Fruit fly (Drosophila melanogaster) whole organism, embryonic: ENCODE data around the gene Tep4.

Experiments used
- Aef1 ChIP-seq: fragments of 200-800 bp; sonication (Bioruptor generic); IDR thresholded peaks from 3 replicates; pipeline ENCODE4 v1.3.6; 2022; ENCODE audit warnings: missing biosample characterization, missing genetic modification characterization
- Bteb2 ChIP-seq: fragments of 200-800 bp; sonication (Bioruptor generic); optimal IDR thresholded peaks from 2 replicates; lab custom pipeline; 2016; ENCODE audit warnings: missing biosample characterization, missing genetic modification characterization
- CG10274 ChIP-seq: fragments of 200-800 bp; sonication (Bioruptor generic); optimal IDR thresholded peaks from 3 replicates; lab custom pipeline; 2017; ENCODE audit warnings: missing biosample characterization, mild to moderate bottlenecking, missing genetic modification characterization
- CG11560 ChIP-seq: fragments of 200-800 bp; sonication (Bioruptor generic); IDR thresholded peaks from 3 replicates; pipeline ENCODE4 v1.3.6; 2022; ENCODE audit warnings: missing biosample characterization, missing genetic modification characterization
- CG12071 ChIP-seq: fragments of 200-800 bp; sonication (Bioruptor generic); optimal IDR thresholded peaks from 3 replicates; lab custom pipeline; 2018; ENCODE audit warnings: missing biosample characterization, mild to moderate bottlenecking, missing genetic modification characterization
- CG12104 ChIP-seq: fragments of 200-800 bp; sonication (Bioruptor generic); optimal IDR thresholded peaks from 3 replicates; lab custom pipeline; 2016; ENCODE audit warnings: missing biosample characterization, missing genetic modification characterization
- CG12299 ChIP-seq: fragments of 200-800 bp; sonication (Bioruptor generic); optimal IDR thresholded peaks from 2 replicates; lab custom pipeline; 2018; ENCODE audit warnings: missing biosample characterization, mild to moderate bottlenecking, missing genetic modification characterization
- CG13123 ChIP-seq: fragments of 200-800 bp; sonication (Bioruptor generic); optimal IDR thresholded peaks from 2 replicates; lab custom pipeline; 2016; ENCODE audit warnings: missing biosample characterization, missing genetic modification characterization
- CG14667 ChIP-seq: fragments of 200-800 bp; sonication (Bioruptor generic); IDR thresholded peaks from 2 replicates; pipeline ENCODE4 v1.3.6; 2022; ENCODE audit warnings: missing biosample characterization, missing genetic modification characterization
- CG15601 ChIP-seq: fragments of 200-800 bp; sonication (Bioruptor generic); optimal IDR thresholded peaks from 3 replicates; lab custom pipeline; 2019; ENCODE audit warnings: missing biosample characterization, mild to moderate bottlenecking, missing genetic modification characterization, moderate library complexity
- CG1603 ChIP-seq: fragments of 200-800 bp; sonication (Bioruptor generic); optimal IDR thresholded peaks from 2 replicates; lab custom pipeline; 2019; ENCODE audit warnings: missing biosample characterization, mild to moderate bottlenecking, missing genetic modification characterization, moderate library complexity
- CG17361 ChIP-seq: fragments of 200-800 bp; sonication (Bioruptor generic); IDR thresholded peaks from 3 replicates; pipeline ENCODE4 v1.3.6; 2022; ENCODE audit warnings: missing biosample characterization, missing genetic modification characterization
- CG17385 ChIP-seq: fragments of 200-800 bp; sonication (Bioruptor generic); optimal IDR thresholded peaks from 3 replicates; lab custom pipeline; 2018; ENCODE audit warnings: missing biosample characterization, mild to moderate bottlenecking, missing genetic modification characterization
- CG2875 ChIP-seq: fragments of 200-800 bp; sonication (Bioruptor generic); optimal IDR thresholded peaks from 2 replicates; lab custom pipeline; 2017; ENCODE audit warnings: missing biosample characterization, mild to moderate bottlenecking, missing genetic modification characterization, missing genetic modification reagents
- CG31441 ChIP-seq: fragments of 200-800 bp; sonication (Bioruptor generic); IDR thresholded peaks from 2 replicates; pipeline ENCODE4 v1.3.6; 2022; ENCODE audit warnings: missing biosample characterization, missing genetic modification characterization
- CG3163 ChIP-seq: fragments of 200-800 bp; sonication (Bioruptor generic); optimal IDR thresholded peaks from 3 replicates; lab custom pipeline; 2016; ENCODE audit warnings: missing biosample characterization, missing genetic modification characterization
- CG3847 ChIP-seq: fragments of 200-800 bp; sonication (Bioruptor generic); IDR thresholded peaks from 2 replicates; pipeline ENCODE4 v1.3.6; 2022; ENCODE audit warnings: missing biosample characterization, missing genetic modification characterization
- CG4404 ChIP-seq: fragments of 200-800 bp; sonication (Bioruptor generic); IDR thresholded peaks from 2 replicates; pipeline ENCODE4 v1.3.6; 2022; ENCODE audit warnings: missing biosample characterization, missing genetic modification characterization
- CG4707 ChIP-seq: fragments of 200-800 bp; sonication (Bioruptor generic); optimal IDR thresholded peaks from 2 replicates; lab custom pipeline; 2018; ENCODE audit warnings: missing biosample characterization, mild to moderate bottlenecking, missing genetic modification characterization, moderate library complexity
- CG4820 ChIP-seq: fragments of 200-800 bp; sonication (Bioruptor generic); optimal IDR thresholded peaks from 3 replicates; lab custom pipeline; 2016; ENCODE audit warnings: missing biosample characterization, missing genetic modification characterization
- CG7271 ChIP-seq: fragments of 200-800 bp; sonication (Bioruptor generic); optimal IDR thresholded peaks from 2 replicates; lab custom pipeline; 2018; ENCODE audit warnings: missing biosample characterization, mild to moderate bottlenecking, missing genetic modification characterization, moderate library complexity
- CG8924 ChIP-seq: fragments of 200-800 bp; optimal IDR thresholded peaks from 3 replicates; lab custom pipeline; 2019; ENCODE audit warnings: missing biosample characterization, mild to moderate bottlenecking, missing genetic modification characterization, moderate library complexity
- CHES-1-like ChIP-seq: fragments of 200-800 bp; sonication (Bioruptor generic); optimal IDR thresholded peaks from 2 replicates; lab custom pipeline; 2016; ENCODE audit warnings: missing biosample characterization, missing genetic modification characterization
- CoRest ChIP-seq: fragments of 200-800 bp; sonication (Bioruptor generic); optimal IDR thresholded peaks from 3 replicates; lab custom pipeline; 2018; ENCODE audit warnings: missing biosample characterization, mild to moderate bottlenecking, missing genetic modification characterization, moderate library complexity
- Dad ChIP-seq: fragments of 200-800 bp; sonication (Bioruptor generic); optimal IDR thresholded peaks from 3 replicates; lab custom pipeline; 2016; ENCODE audit warnings: missing biosample characterization, missing genetic modification characterization
- ERR ChIP-seq: fragments of 200-800 bp; sonication (Bioruptor generic); optimal IDR thresholded peaks from 2 replicates; lab custom pipeline; 2016; ENCODE audit warnings: missing biosample characterization, missing genetic modification characterization
- Ets97D ChIP-seq: fragments of 200-800 bp; sonication (Bioruptor generic); optimal IDR thresholded peaks from 3 replicates; lab custom pipeline; 2016; ENCODE audit warnings: missing biosample characterization, missing genetic modification characterization
- Gug ChIP-seq: fragments of 200-800 bp; sonication (Bioruptor generic); IDR thresholded peaks from 4 replicates; pipeline ENCODE4 v1.3.6; 2022; ENCODE audit warnings: missing biosample characterization, missing genetic modification characterization
- Hand ChIP-seq: fragments of 200-800 bp; sonication (Bioruptor generic); optimal IDR thresholded peaks from 2 replicates; lab custom pipeline; 2017; ENCODE audit warnings: mild to moderate bottlenecking, missing biosample characterization, missing genetic modification reagents, missing genetic modification characterization
- MESR4 ChIP-seq: fragments of 200-800 bp; sonication (Bioruptor generic); optimal IDR thresholded peaks from 2 replicates; lab custom pipeline; 2018; ENCODE audit warnings: missing biosample characterization, mild to moderate bottlenecking, missing genetic modification characterization, moderate library complexity
- Nf-YC ChIP-seq: fragments of 200-800 bp; optimal IDR thresholded peaks from 3 replicates; lab custom pipeline; 2019; ENCODE audit warnings: missing biosample characterization, mild to moderate bottlenecking, missing genetic modification characterization, moderate library complexity
- Sry-δ ChIP-seq: fragments of 200-800 bp; sonication (Bioruptor generic); optimal IDR thresholded peaks from 2 replicates; lab custom pipeline; 2016; ENCODE audit warnings: missing biosample characterization, missing genetic modification characterization
- YL-1 ChIP-seq: fragments of 200-800 bp; sonication (Bioruptor generic); optimal IDR thresholded peaks from 3 replicates; lab custom pipeline; 2017; ENCODE audit warnings: missing biosample characterization, mild to moderate bottlenecking, missing genetic modification characterization
- ara ChIP-seq: fragments of 200-800 bp; sonication (Bioruptor generic); IDR thresholded peaks from 2 replicates; pipeline ENCODE4 v1.3.6; 2022; ENCODE audit warnings: missing biosample characterization, missing genetic modification characterization
- chn ChIP-seq: fragments of 200-800 bp; sonication (Bioruptor generic); optimal IDR thresholded peaks from 2 replicates; lab custom pipeline; 2016; ENCODE audit warnings: missing biosample characterization, missing genetic modification characterization
- en ChIP-seq: fragments of 200-800 bp; sonication (Bioruptor generic); optimal IDR thresholded peaks from 2 replicates; lab custom pipeline; 2016; ENCODE audit warnings: missing biosample characterization, missing genetic modification characterization
- fd102C ChIP-seq: fragments of 200-800 bp; sonication (Bioruptor generic); optimal IDR thresholded peaks from 2 replicates; lab custom pipeline; 2018; ENCODE audit warnings: missing biosample characterization, mild to moderate bottlenecking, missing genetic modification characterization, moderate library complexity
- gce ChIP-seq: fragments of 200-800 bp; sonication (Bioruptor generic); IDR thresholded peaks from 3 replicates; pipeline ENCODE4 v1.3.6; 2022; ENCODE audit warnings: missing biosample characterization, missing genetic modification characterization
- grn ChIP-seq: fragments of 200-800 bp; sonication (Bioruptor generic); optimal IDR thresholded peaks from 3 replicates; lab custom pipeline; 2017; ENCODE audit warnings: missing biosample characterization, missing genetic modification characterization
- gt ChIP-seq: fragments of 200-800 bp; sonication (Bioruptor generic); IDR thresholded peaks from 2 replicates; pipeline ENCODE4 v1.3.6; 2022; ENCODE audit warnings: missing biosample characterization, missing genetic modification characterization
- ind ChIP-seq: fragments of 200-800 bp; sonication (Bioruptor generic); optimal IDR thresholded peaks from 3 replicates; lab custom pipeline; 2016; ENCODE audit warnings: missing biosample characterization, missing genetic modification characterization
- jing ChIP-seq: fragments of 200-800 bp; sonication (Bioruptor generic); optimal IDR thresholded peaks from 2 replicates; lab custom pipeline; 2018; ENCODE audit warnings: missing biosample characterization, mild to moderate bottlenecking, missing genetic modification characterization
- kah ChIP-seq: fragments of 200-800 bp; sonication (Bioruptor generic); optimal IDR thresholded peaks from 2 replicates; lab custom pipeline; 2018; ENCODE audit warnings: missing biosample characterization, mild to moderate bottlenecking, missing genetic modification characterization
- nerfin-1 ChIP-seq: fragments of 200-800 bp; sonication (Bioruptor generic); optimal IDR thresholded peaks from 3 replicates; lab custom pipeline; 2019; ENCODE audit warnings: missing biosample characterization, mild to moderate bottlenecking, missing genetic modification characterization, moderate library complexity
- onecut ChIP-seq: fragments of 200-800 bp; sonication (Bioruptor generic); IDR thresholded peaks from 2 replicates; pipeline ENCODE4 v1.3.6; 2022; ENCODE audit warnings: missing biosample characterization, missing genetic modification characterization
- pan ChIP-seq, 4 experiments: fragments of >200 bp in 3 of 4; fragments of 200-800 bp in 1 of 4; sonication (Bioruptor generic) in 1 of 4; optimal IDR thresholded peaks in 3 of 4; IDR thresholded peaks in 1 of 4; 2 replicates each; pipeline versions ENCODE4 v1.3.6 to Lab custom; 2017 to 2022; ENCODE audit warnings: missing biosample characterization in 2 of 4, missing genetic modification characterization in 2 of 4, mixed read lengths in 1 of 4
- run ChIP-seq: fragments of 200-800 bp; sonication (Bioruptor generic); optimal IDR thresholded peaks from 3 replicates; lab custom pipeline; 2018; ENCODE audit warnings: missing biosample characterization, mild to moderate bottlenecking, missing genetic modification characterization
- tin ChIP-seq: fragments of 200-800 bp; sonication (Bioruptor generic); optimal IDR thresholded peaks from 3 replicates; lab custom pipeline; 2016; ENCODE audit warnings: missing biosample characterization, missing genetic modification characterization
- tio ChIP-seq: fragments of 200-800 bp; sonication (Bioruptor generic); optimal IDR thresholded peaks from 2 replicates; lab custom pipeline; 2017; ENCODE audit warnings: missing biosample characterization, missing genetic modification characterization, inconsistent platforms
- unpg ChIP-seq: fragments of 200-800 bp; sonication (Bioruptor generic); optimal IDR thresholded peaks from 3 replicates; lab custom pipeline; 2018; ENCODE audit warnings: missing biosample characterization, mild to moderate bottlenecking, missing genetic modification characterization, moderate library complexity
- z ChIP-seq: fragments of 200-800 bp; sonication (Bioruptor generic); IDR thresholded peaks from 3 replicates; pipeline ENCODE4 v1.3.6; 2022; ENCODE audit warnings: missing biosample characterization, missing genetic modification characterization

Tep4 gene

dm6 chr2L:19583926-19584392, 35.7 kb downstream of the Tep4 start, which contains the start of the genes PCNA2 and CG10366 (continued):
- TF ChIP-seq kah (GFP tag; lab: Kevin White, UChicago) (no peak), CG2875 (GFP tag; lab: Kevin White, UChicago) (no peak), jing (GFP tag; lab: Kevin White, UChicago) (peak; percentile 1), ara (GFP tag; lab: Robert Waterston, UW) (peak; percentile 51; the same call in 1 of the 2 replicates), Hand (GFP tag; lab: Kevin White, UChicago) (no peak), tio (GFP tag; lab: Kevin White, UChicago) (no peak), chn (GFP tag; lab: Kevin White, UChicago) (peak; percentile 61), CG1603 (peak; percentile 86), CG31441 (GFP tag; lab: Robert Waterston, UW) (peak; percentile 54), CG3847 (GFP tag; lab: Robert Waterston, UW) (peak; percentile 88), MESR4 (peak; percentile 57), unpg (GFP tag; lab: Kevin White, UChicago) (peak; percentile 67), CG4707 (GFP tag; lab: Kevin White, UChicago) (no peak), CG14667 (GFP tag; lab: Robert Waterston, UW) (no peak), Bteb2 (GFP tag; lab: Kevin White, UChicago) (peak; percentile 53), CHES-1-like (GFP tag; lab: Kevin White, UChicago) (peak; percentile 82), fd102C (GFP tag; lab: Kevin White, UChicago) (no peak), Sry-δ (peak; percentile 55), CG15601 (tag; lab: Kevin White, UChicago) (peak; percentile 42), en (GFP tag; lab: Kevin White, UChicago) (peak; percentile 6), grn (no peak), Gug (GFP tag; lab: Robert Waterston, UW) (no peak), CG13123 (peak; percentile 56), z (GFP tag; lab: Robert Waterston, UW) (no peak), CG4404 (peak; percentile 15; the same call in 1 of the 2 replicates), CG12104 (GFP tag; lab: Kevin White, UChicago) (peak; percentile 39), ERR (GFP tag; lab: Kevin White, UChicago) (peak; percentile 45), CG3163 (GFP tag; lab: Kevin White, UChicago) (peak; percentile 49), CG4820 (GFP tag; lab: Kevin White, UChicago) (peak; percentile 66), CG10274 (GFP tag; lab: Kevin White, UChicago) (no peak), CG8924 (peak; percentile 77), CG7271 (tag; lab: Kevin White, UChicago) (peak; percentile 50), Dad (peak; percentile 69), CG11560 (tag; lab: Robert Waterston, UW) (no peak), gce (GFP tag; lab: Robert Waterston, UW) (no peak), CG12071 (no peak), CoRest (tag; lab: Kevin White, UChicago) (peak; percentile 84), gt (GFP tag; lab: Robert Waterston, UW) (no peak), CG12299 (peak; percentile 44), CG17361 (peak; percentile 56; the same call in 2 of the 3 replicates), onecut (no peak), run (tag; lab: Kevin White, UChicago) (no peak), YL-1 (peak; percentile 39), ind (peak; percentile 78), pan (optimal IDR thresholded peaks at IDR 0.05; lab: Kevin White, UChicago) (no peak), pan (GFP tag; optimal IDR thresholded peaks at IDR 0.05 in 1 of 2, IDR thresholded peaks at IDR 0.05 in 1 of 2) (peak in 1 of 2 experiments; percentile 48), tin (GFP tag; lab: Kevin White, UChicago) (peak; percentile 71), Aef1 (peak; percentile 34; the same call in 1 of the 3 replicates), CG17385 (GFP tag; lab: Kevin White, UChicago) (peak; percentile 44), Nf-YC (peak; percentile 88), nerfin-1 (tag; lab: Kevin White, UChicago) (peak; percentile 55), Ets97D (peak; percentile 78)
